Worm (Caenorhabditis elegans) whole organism, L2 larva: ENCODE results near the gene F25B3.2.

Experiments
- Y55F3AM.14 ChIP-seq: fragments of 200-800 bp; sonication (Bioruptor generic); optimal IDR thresholded peaks from 2 replicates; lab custom pipeline; 2018; ENCODE audit warnings: mild to moderate bottlenecking, missing genetic modification characterization, missing compliant biosample characterization
- ZK546.5 ChIP-seq: sonication (generic microtip); optimal IDR thresholded peaks from 2 replicates; lab custom pipeline; 2017; ENCODE audit warnings: missing biosample characterization, missing genetic modification characterization
- aly-2 ChIP-seq: fragments of 150-350 bp; optimal IDR thresholded peaks from 2 replicates; lab custom pipeline; 2014; ENCODE audit warnings: missing biosample characterization, missing genetic modification characterization
- ama-1 ChIP-seq: fragments of 150-350 bp; optimal IDR thresholded peaks from 2 replicates; lab custom pipeline; 2018; ENCODE audit warnings: inconsistent platforms
- elt-3 ChIP-seq: sonication (generic microtip); optimal IDR thresholded peaks from 2 replicates; lab custom pipeline; 2017; ENCODE audit warnings: missing biosample characterization, missing genetic modification characterization
- nhr-11 ChIP-seq: fragments of 150-350 bp; optimal IDR thresholded peaks from 2 replicates; lab custom pipeline; 2014; ENCODE audit warnings: missing biosample characterization, missing genetic modification characterization
- nhr-12 ChIP-seq: fragments of 150-350 bp; optimal IDR thresholded peaks from 2 replicates; lab custom pipeline; 2014; ENCODE audit warnings: missing biosample characterization, missing genetic modification characterization
- nhr-237 ChIP-seq: fragments of 150-350 bp; optimal IDR thresholded peaks from 2 replicates; lab custom pipeline; 2014; ENCODE audit warnings: missing biosample characterization, missing genetic modification characterization
- sem-4 ChIP-seq: fragments of 150-350 bp; optimal IDR thresholded peaks from 2 replicates; lab custom pipeline; 2014; ENCODE audit warnings: missing biosample characterization, missing genetic modification reagents, missing genetic modification characterization
- unc-39 ChIP-seq: fragments of 150-350 bp; optimal IDR thresholded peaks from 2 replicates; lab custom pipeline; 2014; ENCODE audit warnings: missing biosample characterization, missing genetic modification characterization
- unc-62 ChIP-seq: fragments of 150-350 bp; optimal IDR thresholded peaks from 2 replicates; lab custom pipeline; 2014; ENCODE audit warnings: missing biosample characterization, missing genetic modification reagents, missing genetic modification characterization

DNA sequence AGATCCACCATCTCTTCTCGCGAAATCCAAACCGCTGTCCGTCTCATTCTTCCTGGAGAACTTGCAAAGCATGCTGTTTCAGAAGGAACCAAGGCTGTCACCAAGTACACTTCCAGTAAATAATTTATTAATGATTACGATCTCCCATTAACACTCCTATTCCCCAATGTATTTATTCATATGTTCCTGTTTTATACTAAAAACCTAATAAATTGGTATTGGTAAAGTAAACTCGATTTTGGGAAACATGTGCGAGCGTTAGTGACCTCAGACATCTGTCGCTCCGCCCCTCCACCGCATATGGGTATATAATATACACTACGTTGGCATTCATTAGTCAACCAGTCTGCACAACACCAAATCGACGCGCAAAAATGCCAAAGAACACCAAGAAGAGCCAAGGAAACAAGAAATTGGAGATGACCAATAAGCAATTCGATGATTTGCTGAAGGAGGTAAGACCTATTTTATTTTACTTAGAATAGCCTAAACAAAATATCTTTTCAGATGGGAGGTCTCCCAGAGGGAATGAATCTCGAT lies 31.0 kb upstream of the F25B3.2 start, which contains the start of gene C50F4.6:
- TF ChIP-seq nhr-237 = no peak
- TF ChIP-seq nhr-11 = no peak
- no peak for TF ChIP-seq unc-62 (GFP tag; lab: Kevin White, UChicago)
- no peak for TF ChIP-seq ZK546.5 (tag; lab: Kevin White, UChicago)
- no peak for TF ChIP-seq ama-1 (lab: Kevin White, UChicago)
- TF ChIP-seq aly-2 (tag; lab: Kevin White, UChicago) = no peak
- no peak for TF ChIP-seq sem-4 (tag; lab: Kevin White, UChicago)
- no peak for TF ChIP-seq Y55F3AM.14 (GFP tag; lab: Kevin White, UChicago)
- no peak for TF ChIP-seq elt-3 (tag; lab: Kevin White, UChicago)
- no peak for TF ChIP-seq nhr-12 (tag; lab: Kevin White, UChicago)
- no peak for TF ChIP-seq unc-39
